Fruit fly (Drosophila melanogaster) whole organism, larva: ENCODE data around the gene CG5355.

Experiments
- noc ChIP-seq: fragments of 200-800 bp; sonication (Bioruptor generic); optimal IDR thresholded peaks from 3 replicates; lab custom pipeline; 2019; ENCODE audit warnings: missing biosample characterization, mild to moderate bottlenecking, missing genetic modification characterization, moderate library complexity

The CG5355 gene

DNA sequence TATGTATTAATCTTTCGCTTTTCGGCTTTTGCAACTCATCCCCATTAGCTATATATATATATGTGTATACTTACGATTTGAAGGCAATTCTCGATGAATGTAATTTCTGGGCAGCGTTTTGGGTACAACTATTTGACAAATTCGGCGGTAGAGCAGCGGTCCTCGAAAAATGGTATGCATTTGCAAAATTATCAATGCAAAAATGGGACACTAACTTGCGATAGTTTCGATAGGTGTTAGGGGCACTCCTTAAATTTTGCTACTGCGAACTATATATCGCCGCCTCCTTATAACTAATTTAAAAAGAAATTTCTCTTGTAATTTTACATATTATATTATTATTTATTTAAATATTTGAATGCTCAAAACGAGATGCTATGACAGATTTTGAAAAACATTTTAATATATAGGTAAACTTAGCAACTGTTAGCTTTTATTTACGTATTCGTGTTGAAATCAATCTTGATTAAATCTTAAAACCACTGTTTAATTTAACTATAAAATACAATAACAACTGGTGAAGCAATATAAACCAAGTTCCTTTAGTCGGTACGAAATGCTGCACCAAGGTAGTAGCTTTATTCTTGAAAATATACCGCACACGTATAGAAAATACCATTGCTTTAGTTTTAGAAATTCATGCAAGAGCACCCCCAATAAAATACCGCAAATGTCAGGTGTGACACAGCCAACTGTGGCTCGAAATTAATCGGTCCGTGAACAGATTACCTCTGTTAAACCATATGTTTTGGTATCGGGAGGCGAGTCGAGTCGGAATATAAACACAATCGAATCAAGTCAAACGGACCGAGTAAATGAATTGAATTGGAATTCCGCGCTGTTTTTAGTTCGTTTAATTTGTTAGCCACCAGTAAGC, at the start of gene CG5355, which contains the start of gene Klp31E:
CG5355 (minus strand) TSS at position 213 of the 877 bp plus-strand sequence.
Klp31E (plus strand) TSS at position 767 of the 877 bp plus-strand sequence.
- TF ChIP-seq noc (tag; lab: Kevin White, UChicago) = no peak

DNA sequence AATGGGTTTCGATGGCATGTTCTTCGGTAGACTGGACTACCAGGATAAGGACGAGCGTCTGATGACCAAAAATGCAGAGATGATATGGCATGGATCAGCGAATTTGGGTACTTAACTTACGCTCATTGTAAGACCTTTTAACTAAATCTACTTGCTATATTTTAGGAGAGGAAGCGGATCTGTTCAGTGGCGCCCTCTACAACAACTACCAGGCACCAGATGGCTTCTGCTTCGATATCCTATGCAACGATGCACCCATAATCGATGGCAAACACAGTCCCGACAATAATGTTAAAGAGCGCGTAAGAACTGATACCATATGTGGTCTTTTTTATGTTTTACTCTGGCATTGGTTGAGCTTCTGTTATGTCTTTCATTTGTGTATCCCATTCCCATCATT, 45.7 kb upstream of the CG5355 start:
- no peak for TF ChIP-seq noc (tag; lab: Kevin White, UChicago)

DNA sequence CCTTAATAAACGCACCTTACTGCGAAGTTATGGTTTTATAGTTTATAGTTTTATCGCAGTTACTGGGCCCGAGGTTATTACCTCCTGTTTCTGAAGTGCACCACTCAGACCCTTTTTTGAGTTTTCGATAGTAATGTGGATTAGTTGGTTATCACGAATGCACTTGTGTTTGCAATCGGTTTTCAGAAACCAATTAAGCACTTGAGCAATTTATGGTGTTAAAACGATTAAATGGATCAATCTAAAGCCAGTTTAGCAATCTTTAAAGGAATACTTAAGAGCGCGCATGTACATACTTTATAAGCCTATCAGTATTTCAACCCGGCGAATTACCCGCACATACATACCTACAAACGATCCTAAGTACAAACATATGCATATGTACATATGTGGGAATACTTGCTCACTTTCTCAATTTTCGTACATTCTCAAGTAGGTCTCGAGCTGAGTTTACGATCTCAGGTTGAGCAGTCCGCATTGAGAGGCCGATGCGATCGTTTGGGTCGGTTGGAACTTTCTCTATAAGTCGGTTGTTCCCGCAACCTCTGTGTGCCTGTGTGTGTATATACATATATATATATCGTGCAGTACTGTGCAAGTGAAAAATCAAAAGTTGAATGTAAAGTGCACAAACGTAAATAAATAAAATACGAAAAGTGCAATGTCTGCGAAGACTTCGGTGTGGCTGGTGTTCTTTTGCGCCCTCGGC, 44.1 kb upstream of the CG5355 start, which contains the start of the genes LManI and LManII:
LManI (minus strand) TSS at position 51 of the 709 bp plus-strand sequence.
LManII (plus strand) TSS at position 468 of the 709 bp plus-strand sequence.
- TF ChIP-seq noc (tag; lab: Kevin White, UChicago) = no peak

DNA sequence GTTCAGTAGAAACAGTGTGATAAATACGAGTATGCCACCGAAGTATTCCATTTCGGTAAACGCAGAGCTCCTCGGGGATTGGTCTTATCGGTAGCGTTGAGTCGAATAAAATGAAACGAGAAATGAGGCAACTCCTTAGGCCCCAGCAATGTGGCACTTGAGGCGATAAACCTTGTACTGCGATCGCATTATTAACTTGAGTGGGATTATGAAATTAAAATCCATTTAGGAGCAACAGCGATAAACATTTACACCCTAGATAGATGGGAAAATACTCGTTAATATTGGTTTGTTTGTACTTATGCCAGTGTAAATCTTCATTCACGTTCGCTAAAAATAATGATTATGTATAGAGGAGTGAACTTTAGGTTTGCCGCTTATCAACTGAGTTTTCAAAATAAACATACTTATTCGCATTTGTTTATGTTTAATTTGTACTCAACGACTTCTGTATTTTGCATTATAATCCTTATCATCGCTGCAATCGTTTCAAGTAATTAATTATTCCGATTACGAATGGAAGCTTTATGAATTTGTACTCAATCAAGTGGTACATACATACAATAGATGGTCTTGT, 42.8 kb upstream of the CG5355 start:
- TF ChIP-seq noc (tag; lab: Kevin White, UChicago) = peak; percentile 56

DNA sequence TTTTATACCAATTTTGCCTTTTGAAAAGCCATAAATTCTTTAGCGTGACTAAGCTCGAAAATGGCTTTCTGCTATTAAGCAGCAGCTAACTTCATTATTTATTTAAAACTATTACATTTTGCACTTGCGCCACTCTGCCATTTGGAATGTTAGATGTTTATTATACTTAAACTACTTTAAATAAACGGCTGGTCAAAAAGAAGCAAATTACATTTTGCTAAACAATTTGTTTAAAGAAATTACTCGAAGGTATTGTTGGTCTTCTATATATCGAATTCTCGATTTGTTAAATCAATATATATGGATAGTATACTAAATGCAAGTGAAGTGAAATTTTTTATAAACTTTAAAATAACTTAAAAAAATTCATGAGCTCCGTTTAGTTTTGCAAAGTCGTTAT, 39.0 kb upstream of the CG5355 start, which contains the start of gene ppk10:
ppk10 (minus strand) TSS at position 101 of the 400 bp plus-strand sequence.
- no peak for TF ChIP-seq noc (tag; lab: Kevin White, UChicago)

DNA sequence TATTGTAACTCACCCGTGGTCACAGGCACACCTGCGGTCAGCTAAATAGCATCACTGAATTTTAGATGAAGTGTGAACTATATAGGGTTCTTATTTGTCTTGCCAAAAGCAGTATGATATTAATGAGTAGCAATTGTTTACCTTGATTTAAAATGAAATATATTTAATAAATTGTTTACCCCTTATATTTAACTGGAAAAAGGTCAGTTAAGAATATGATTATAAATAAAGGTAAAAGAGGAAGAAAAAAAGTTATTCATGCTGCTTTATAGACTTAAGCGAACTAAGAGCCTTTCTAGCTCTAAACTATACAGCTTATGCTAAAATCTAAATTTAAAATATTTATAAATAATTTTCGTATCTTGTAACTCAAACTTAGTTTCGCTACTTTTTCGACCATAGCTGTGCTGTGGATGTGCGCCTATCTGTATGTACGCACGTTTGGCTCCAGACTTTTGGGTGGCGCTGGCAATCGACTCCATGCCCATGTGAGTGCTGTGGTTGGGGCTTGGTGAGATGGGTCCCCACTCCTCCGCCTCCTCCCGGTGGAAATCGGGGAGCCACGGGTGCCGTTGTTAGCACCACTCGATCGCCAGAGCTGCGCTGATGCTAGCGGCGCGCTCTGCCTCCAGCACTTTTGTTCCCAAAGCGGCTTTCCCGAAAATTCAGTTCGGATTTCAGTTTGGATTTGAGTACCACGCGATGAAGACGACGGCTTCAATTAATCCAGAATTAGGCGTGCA, 29.0 kb upstream of the CG5355 start, which contains the start of gene loh:
loh (plus strand) TSS at position 487 of the 743 bp plus-strand sequence.
- TF ChIP-seq noc (tag; lab: Kevin White, UChicago) = no peak

DNA sequence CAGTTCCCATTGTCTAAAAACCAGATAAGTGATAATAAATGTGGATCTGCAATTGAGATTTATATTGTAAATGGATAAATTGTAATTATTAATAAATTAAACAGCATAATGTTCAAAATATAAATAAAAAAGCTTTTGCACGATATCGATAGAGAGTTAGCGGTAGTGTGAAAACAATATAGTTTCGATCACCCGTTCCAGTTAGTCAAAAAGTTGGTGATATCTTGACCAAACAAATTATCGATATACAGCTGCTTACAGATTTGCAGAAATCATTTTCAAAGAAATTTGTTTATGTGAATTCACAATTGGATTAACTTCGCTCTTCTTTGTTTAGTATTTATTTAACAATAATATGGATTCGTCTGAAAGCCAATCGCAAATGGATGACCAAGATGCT, 25.9 kb upstream of the CG5355 start, which contains the start of gene Nse4:
Nse4 (plus strand) TSS at position 267 of the 400 bp plus-strand sequence.
- TF ChIP-seq noc (tag; lab: Kevin White, UChicago) = no peak

DNA sequence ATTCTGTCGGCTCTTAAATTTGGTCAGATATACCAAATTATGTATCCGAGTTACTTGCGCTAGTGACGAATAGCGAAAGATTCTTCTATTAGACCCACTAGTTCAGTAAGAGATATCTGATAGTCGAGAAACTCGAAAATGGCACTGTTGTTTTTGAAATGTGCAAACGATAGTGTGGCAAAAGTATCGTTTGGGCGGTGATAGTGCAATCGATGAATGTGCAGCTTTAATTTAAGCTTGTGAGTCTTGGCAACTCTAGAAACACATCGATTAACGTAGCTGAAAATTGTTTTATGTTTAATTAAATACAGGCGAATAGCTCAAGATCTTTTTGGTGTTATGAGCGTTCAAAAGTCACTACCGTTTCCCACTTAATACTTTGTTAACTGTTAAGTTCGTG, 24.1 kb upstream of the CG5355 start, which contains the start of gene STUB1:
STUB1 (plus strand) TSS at position 232 of the 400 bp plus-strand sequence.
- no peak for TF ChIP-seq noc (tag; lab: Kevin White, UChicago)

DNA sequence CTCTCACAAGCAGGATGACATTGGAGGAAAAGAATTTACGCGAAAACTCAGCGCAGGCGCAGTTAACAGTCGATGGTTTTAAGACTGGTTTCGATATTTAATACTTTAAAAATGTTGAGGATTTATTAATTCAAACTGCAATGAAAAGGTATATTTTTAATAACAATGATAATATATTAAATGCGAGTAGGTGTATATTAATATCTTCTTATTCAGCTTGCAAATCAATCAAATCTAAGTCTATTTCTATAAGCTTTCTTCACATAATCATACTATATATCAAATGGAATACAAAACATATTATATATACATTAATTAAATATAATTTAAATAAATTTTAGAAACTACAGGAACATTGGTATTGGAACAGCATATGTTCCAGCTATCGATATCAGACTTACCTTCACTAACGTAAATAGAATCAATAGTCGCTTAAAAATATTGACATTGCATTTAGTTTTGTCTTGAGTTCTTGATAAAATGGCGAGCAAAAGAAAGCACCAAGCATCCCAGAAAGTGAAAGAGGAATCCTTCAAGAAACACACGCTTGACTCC, 22.4 kb upstream of the CG5355 start, which contains the start of the genes TBC1D16 and holn1:
TBC1D16 (minus strand) TSS at position 51 of the 555 bp plus-strand sequence.
holn1 (plus strand) TSS at position 390 of the 555 bp plus-strand sequence.
- no peak for TF ChIP-seq noc (tag; lab: Kevin White, UChicago)

DNA sequence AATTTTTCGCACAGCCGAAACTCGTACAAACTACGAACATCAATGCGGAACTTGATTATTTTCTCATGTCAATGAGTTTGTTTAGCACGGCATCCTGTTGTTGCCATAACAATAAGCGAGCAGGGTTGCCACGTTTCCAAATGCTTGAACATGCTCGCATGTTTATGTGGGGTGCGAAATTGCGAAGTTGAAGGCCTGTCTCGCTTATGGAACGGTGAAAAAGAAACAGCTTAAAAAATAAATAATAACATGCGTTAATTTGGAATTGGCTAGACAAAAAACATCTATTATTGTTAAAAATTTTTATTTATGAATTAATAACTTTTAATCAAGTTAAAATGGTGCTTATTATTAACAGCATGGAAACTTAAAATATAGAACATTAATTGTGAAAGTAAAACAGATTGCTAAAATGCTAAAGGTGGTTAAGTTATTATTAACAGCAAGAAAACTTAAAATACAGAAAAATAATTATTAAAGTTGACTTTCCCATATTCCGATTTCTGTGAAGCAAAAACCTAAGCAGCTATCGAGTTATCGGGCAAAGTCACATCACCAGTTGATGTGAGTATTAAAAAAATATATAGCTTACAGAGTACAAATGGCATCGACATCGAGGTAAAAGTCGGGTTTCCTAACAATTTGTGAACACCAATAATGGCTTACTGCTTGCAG, 17.7 kb upstream of the CG5355 start, which contains the start of the genes Bug22 and TfIIB:
Bug22 (minus strand) TSS at position 117 of the 675 bp plus-strand sequence.
TfIIB (plus strand) TSS at position 537 of the 675 bp plus-strand sequence.
- TF ChIP-seq noc (tag; lab: Kevin White, UChicago) = no peak

DNA sequence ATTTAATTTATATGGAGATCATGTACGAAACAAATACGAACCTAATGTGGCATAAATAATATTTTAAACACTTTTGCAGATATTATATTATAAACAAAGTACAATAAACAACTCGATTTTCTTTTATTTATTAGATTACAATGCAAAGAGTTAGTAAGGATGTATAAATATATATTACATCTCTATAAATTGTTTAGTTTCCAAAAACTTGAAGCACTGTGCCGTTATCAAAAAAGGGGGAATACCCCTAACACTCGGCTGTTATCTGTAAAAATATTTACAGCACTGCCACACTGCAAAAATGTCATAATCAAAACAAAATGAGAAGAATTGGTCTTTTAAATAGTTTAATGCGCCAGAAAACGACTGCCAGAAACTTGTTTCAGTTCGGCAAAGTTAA, 15.3 kb upstream of the CG5355 start, which contains the start of gene CG5188:
CG5188 (plus strand) TSS at position 302 of the 400 bp plus-strand sequence.
- TF ChIP-seq noc (tag; lab: Kevin White, UChicago) = peak; percentile 8

DNA sequence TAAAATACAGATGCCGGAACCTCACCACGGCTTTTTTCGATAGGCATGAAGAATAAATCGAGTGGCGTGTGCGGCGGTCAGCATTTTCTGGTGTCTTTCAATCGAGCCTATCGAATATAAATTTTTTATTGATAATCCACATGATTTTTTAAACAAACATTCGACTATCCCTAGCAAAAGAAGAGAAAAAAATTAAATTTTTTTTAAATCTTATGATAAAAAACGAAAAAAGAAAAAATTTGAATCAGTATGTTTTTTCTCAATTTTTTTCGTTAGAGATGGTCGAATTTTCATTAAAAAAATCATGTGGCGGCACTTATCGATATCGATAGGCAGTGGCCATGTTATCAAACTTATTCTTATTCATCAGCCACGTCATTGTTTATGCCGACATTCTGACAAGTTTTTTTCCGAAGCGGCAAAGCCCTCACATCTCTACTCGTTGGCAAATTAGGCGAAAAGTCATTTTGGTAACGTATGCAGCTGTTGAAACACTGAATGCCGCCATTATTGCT, 13.3 kb upstream of the CG5355 start, which contains the start of the genes SmB and KdelR:
SmB (minus strand) TSS at position 94 of the 515 bp plus-strand sequence.
KdelR (plus strand) TSS at position 354 of the 515 bp plus-strand sequence.
- TF ChIP-seq noc (tag; lab: Kevin White, UChicago) = no peak

DNA sequence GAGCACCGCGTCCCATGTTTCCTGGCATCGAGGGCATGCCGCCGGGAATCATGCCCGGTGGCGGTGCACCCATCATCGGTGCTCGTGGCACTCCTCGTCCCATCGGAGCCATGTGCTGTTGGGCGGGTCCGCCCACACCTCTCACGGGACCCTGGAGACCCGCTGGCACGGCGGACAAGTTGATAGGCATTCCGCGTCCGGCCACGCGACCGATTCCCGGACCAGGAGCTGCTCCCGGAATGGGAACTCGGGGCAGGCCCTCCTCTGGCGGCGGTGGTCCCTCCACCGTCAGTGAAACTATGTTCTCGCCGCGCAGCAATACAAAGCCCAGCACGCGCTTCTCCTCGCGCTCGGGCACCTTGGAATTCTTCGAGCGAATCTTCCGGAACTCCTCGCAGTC, 12.3 kb upstream of the CG5355 start:
- TF ChIP-seq noc (tag; lab: Kevin White, UChicago) = no peak
